Worm (Caenorhabditis elegans) whole organism, late embryonic: ENCODE data around the gene irld-42.
"Not testable (repeated sequence)": the region's sequence is repeated elsewhere in the genome, so short reads cannot be mapped to it uniquely, and the experiment has no call there.

Source experiments
- C38D4.7 ChIP-seq: fragments of 200-800 bp; sonication (Bioruptor generic); optimal IDR thresholded peaks from 2 replicates; lab custom pipeline; 2018; ENCODE audit warnings: mild to moderate bottlenecking, missing genetic modification characterization, moderate library complexity, missing compliant biosample characterization
- F13H6.1 ChIP-seq: sonication (generic microtip); optimal IDR thresholded peaks from 2 replicates; lab custom pipeline; 2016; ENCODE audit warnings: missing genetic modification characterization, missing compliant biosample characterization
- K02D7.2 ChIP-seq: sonication (generic microtip); optimal IDR thresholded peaks from 2 replicates; lab custom pipeline; 2017; ENCODE audit warnings: mild to moderate bottlenecking, missing genetic modification characterization, missing compliant biosample characterization
- K09A11.1 ChIP-seq: sonication (generic microtip); optimal IDR thresholded peaks from 2 replicates; lab custom pipeline; 2017; ENCODE audit warnings: antibody characterized with exemption, mild to moderate bottlenecking, missing genetic modification characterization, missing compliant biosample characterization; ENCODE audit not compliant: insufficient read depth
- T23F11.4 ChIP-seq: fragments of 200-800 bp; sonication (Bioruptor generic); optimal IDR thresholded peaks from 2 replicates; lab custom pipeline; 2018; ENCODE audit warnings: mild to moderate bottlenecking, missing genetic modification characterization, missing compliant biosample characterization
- Y22D7AL.16 ChIP-seq: sonication (generic microtip); optimal IDR thresholded peaks from 2 replicates; lab custom pipeline; 2016; ENCODE audit warnings: missing genetic modification characterization, missing compliant biosample characterization
- ceh-18 ChIP-seq: sonication (generic microtip); optimal IDR thresholded peaks from 2 replicates; lab custom pipeline; 2016; ENCODE audit warnings: missing genetic modification characterization, missing compliant biosample characterization
- ceh-2 ChIP-seq: sonication (generic microtip); optimal IDR thresholded peaks from 2 replicates; lab custom pipeline; 2016; ENCODE audit warnings: missing genotype, missing genetic modification characterization, missing compliant biosample characterization
- ceh-24 ChIP-seq: sonication (generic microtip); optimal IDR thresholded peaks from 2 replicates; lab custom pipeline; 2016; ENCODE audit warnings: mild to moderate bottlenecking, missing genetic modification characterization, missing compliant biosample characterization
- ceh-34 ChIP-seq: sonication (generic microtip); optimal IDR thresholded peaks from 2 replicates; lab custom pipeline; 2016; ENCODE audit warnings: mild to moderate bottlenecking, missing genetic modification characterization, missing compliant biosample characterization
- ceh-45 ChIP-seq: fragments of 200-800 bp; sonication (Bioruptor generic); IDR thresholded peaks from 2 replicates; pipeline ENCODE4 v1.3.6; 2022; ENCODE audit warnings: missing genetic modification reagents, missing genetic modification characterization, missing compliant biosample characterization
- dve-1 ChIP-seq: sonication (generic microtip); optimal IDR thresholded peaks from 2 replicates; lab custom pipeline; 2017; ENCODE audit warnings: antibody characterized with exemption, mild to moderate bottlenecking, missing genetic modification characterization, missing compliant biosample characterization
- ets-4 ChIP-seq: sonication (generic microtip); optimal IDR thresholded peaks from 2 replicates; lab custom pipeline; 2016; ENCODE audit warnings: missing genetic modification characterization, missing compliant biosample characterization
- eyg-1 ChIP-seq: sonication (generic microtip); optimal IDR thresholded peaks from 2 replicates; lab custom pipeline; 2016; ENCODE audit warnings: missing genotype, missing genetic modification characterization, missing compliant biosample characterization
- fax-1 ChIP-seq: sonication (generic microtip); optimal IDR thresholded peaks from 2 replicates; lab custom pipeline; 2016; ENCODE audit warnings: missing genotype, missing genetic modification characterization, missing compliant biosample characterization
- fkh-6 ChIP-seq: sonication (generic microtip); optimal IDR thresholded peaks from 2 replicates; lab custom pipeline; 2016; ENCODE audit warnings: missing genetic modification characterization, missing compliant biosample characterization
- hlh-13 ChIP-seq: fragments of 200-800 bp; sonication (Bioruptor generic); optimal IDR thresholded peaks from 2 replicates; lab custom pipeline; 2018; ENCODE audit warnings: mild to moderate bottlenecking, missing genetic modification characterization, missing compliant biosample characterization
- hlh-30 ChIP-seq: sonication (generic microtip); optimal IDR thresholded peaks from 2 replicates; lab custom pipeline; 2017; ENCODE audit warnings: antibody characterized with exemption, missing genetic modification characterization, missing compliant biosample characterization; ENCODE audit not compliant: insufficient read depth
- lim-6 ChIP-seq: sonication (generic microtip); optimal IDR thresholded peaks from 2 replicates; lab custom pipeline; 2016; ENCODE audit warnings: missing genetic modification characterization, missing compliant biosample characterization
- madf-2 ChIP-seq: sonication (generic microtip); optimal IDR thresholded peaks from 2 replicates; lab custom pipeline; 2017; ENCODE audit warnings: missing genetic modification characterization, missing compliant biosample characterization
- mec-3 ChIP-seq: sonication (generic microtip); optimal IDR thresholded peaks from 2 replicates; lab custom pipeline; 2016; ENCODE audit warnings: borderline replicate concordance, missing genetic modification characterization, missing compliant biosample characterization
- pag-3 ChIP-seq: sonication (generic microtip); optimal IDR thresholded peaks from 2 replicates; lab custom pipeline; 2016; ENCODE audit warnings: missing compliant biosample characterization, missing genetic modification characterization, borderline replicate concordance
- pat-9 ChIP-seq: fragments of 200-800 bp; sonication (Bioruptor generic); optimal IDR thresholded peaks from 2 replicates; lab custom pipeline; 2018; ENCODE audit warnings: mild to moderate bottlenecking, missing genetic modification characterization, moderate library complexity, missing compliant biosample characterization
- pha-2 ChIP-seq: sonication (generic microtip); optimal IDR thresholded peaks from 2 replicates; lab custom pipeline; 2017; ENCODE audit warnings: mild to moderate bottlenecking, missing genetic modification characterization, missing compliant biosample characterization
- pha-4 ChIP-seq: fragments of 150-350 bp; optimal IDR thresholded peaks from 2 replicates; lab custom pipeline; 2018; ENCODE audit warnings: missing biosample characterization, missing genetic modification reagents, missing genetic modification characterization
- sox-2 ChIP-seq: fragments of 200-800 bp; sonication (Bioruptor generic); IDR thresholded peaks from 2 replicates; pipeline ENCODE4 v1.3.6; 2022; ENCODE audit warnings: missing genetic modification reagents, missing genetic modification characterization, missing compliant biosample characterization
- sox-4 ChIP-seq: sonication (generic microtip); optimal IDR thresholded peaks from 2 replicates; lab custom pipeline; 2017; ENCODE audit warnings: mild to moderate bottlenecking, missing genetic modification characterization, inconsistent platforms, missing compliant biosample characterization
- syd-9 ChIP-seq: sonication (generic microtip); optimal IDR thresholded peaks from 2 replicates; lab custom pipeline; 2016; ENCODE audit warnings: mild to moderate bottlenecking, missing genetic modification characterization, moderate library complexity, missing compliant biosample characterization
- tbx-7 ChIP-seq: sonication (generic microtip); optimal IDR thresholded peaks from 2 replicates; lab custom pipeline; 2016; ENCODE audit warnings: missing genotype, missing genetic modification characterization, missing compliant biosample characterization
- ttx-3 ChIP-seq: sonication (generic microtip); optimal IDR thresholded peaks from 2 replicates; lab custom pipeline; 2016; ENCODE audit warnings: missing genetic modification reagents, missing genetic modification characterization, missing compliant biosample characterization
- unc-55 ChIP-seq: sonication (generic microtip); optimal IDR thresholded peaks from 2 replicates; lab custom pipeline; 2017; ENCODE audit warnings: missing biosample characterization, missing genetic modification reagents, missing genetic modification characterization

Gene irld-42

DNA sequence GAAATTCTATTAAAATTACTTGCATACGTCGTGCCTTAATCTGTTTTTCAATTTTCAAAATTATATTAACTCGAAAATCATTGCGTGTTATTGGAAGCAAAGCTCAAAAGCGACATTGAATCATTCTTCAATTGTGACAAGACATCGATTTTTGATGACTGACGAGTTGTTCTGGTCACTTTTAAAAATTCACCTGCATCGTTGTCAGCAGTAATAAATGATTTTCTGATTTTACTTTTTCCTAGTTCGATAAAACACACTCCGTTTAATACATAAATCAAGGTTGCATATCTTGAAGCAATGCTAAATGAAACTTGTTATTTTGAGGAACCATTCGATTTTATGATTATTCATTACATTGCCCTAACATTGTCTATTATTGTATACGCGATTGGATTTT, 14.0 kb downstream of the irld-42 start, which contains the start of gene srh-3:
Gene srh-3, plus strand, starts transcription at position 301 of the 400 bp plus-strand sequence.
- TF ChIP-seq unc-55 (no peak), sox-4 (tag; lab: Kevin White, UChicago) (no peak)
- TF ChIP-seq, all 69 proteins: peak for 0

DNA sequence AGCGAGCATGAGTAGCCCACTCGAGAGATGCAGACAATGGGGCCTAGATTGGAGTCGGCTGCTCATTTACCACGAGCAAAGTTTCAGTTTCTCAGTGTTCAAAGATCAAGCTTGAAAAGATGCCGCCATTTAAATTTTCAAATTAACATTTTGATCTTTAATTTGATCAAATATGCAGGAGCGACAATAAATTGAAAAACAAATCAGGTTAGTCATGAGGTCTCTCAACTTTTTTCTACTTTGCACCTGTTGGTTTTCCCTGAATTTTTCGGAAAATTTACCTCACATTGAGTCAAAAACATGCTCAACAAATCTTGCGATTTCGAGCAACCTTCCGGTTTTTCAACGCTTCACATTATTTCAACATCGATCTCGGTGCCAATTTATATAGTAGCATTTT, 17.0 kb downstream of the irld-42 start, which contains the start of gene srh-5:
Gene srh-5, plus strand, starts transcription at position 301 of the 400 bp plus-strand sequence.
- no peak for TF ChIP-seq hlh-13 (GFP tag; lab: Kevin White, UChicago)
- no peak for TF ChIP-seq pat-9 (tag; lab: Kevin White, UChicago)
- no peak for TF ChIP-seq lim-6 (tag; lab: Kevin White, UChicago)
- no peak for TF ChIP-seq K02D7.2 (tag; lab: Kevin White, UChicago)
- no peak for TF ChIP-seq pha-2 (tag; lab: Kevin White, UChicago)
- TF ChIP-seq F13H6.1 (tag; lab: Kevin White, UChicago) = no peak
- TF ChIP-seq eyg-1 (tag; lab: Kevin White, UChicago) = no peak
- no peak for TF ChIP-seq hlh-30 (tag; lab: Kevin White, UChicago)
- TF ChIP-seq fkh-6 = no peak
- TF ChIP-seq Y22D7AL.16 (tag; lab: Kevin White, UChicago) = no peak
- no peak for TF ChIP-seq ceh-34
- no peak for TF ChIP-seq C38D4.7 (GFP tag; lab: Kevin White, UChicago)
- TF ChIP-seq ceh-2 (tag; lab: Kevin White, UChicago) = no peak
- TF ChIP-seq dve-1 (tag; lab: Kevin White, UChicago) = no peak
- TF ChIP-seq ceh-24 (tag; lab: Kevin White, UChicago) = no peak
- TF ChIP-seq fax-1 (tag; lab: Kevin White, UChicago) = no peak
- no peak for TF ChIP-seq ets-4 (tag; lab: Kevin White, UChicago)
- no peak for TF ChIP-seq ttx-3 (tag; lab: Kevin White, UChicago)

ce11 chrV:1692494-1692893, 24.2 kb downstream of the irld-42 start, which contains the start of gene Y46H3C.5:
TSS of gene Y46H3C.5 (minus strand) at chrV:1692495.
- TF ChIP-seq pat-9 (tag; lab: Kevin White, UChicago); C38D4.7 (GFP tag; lab: Kevin White, UChicago); sox-2 (GFP tag; lab: Robert Waterston, UW): not testable (repeated sequence)

- not testable (repeated sequence) for TF ChIP-seq pag-3 (tag; lab: Kevin White, UChicago); lim-6 (tag; lab: Kevin White, UChicago); pha-4
Measured at ce11 chrV:1693876-1694275, 25.6 kb downstream of the irld-42 start, which contains the start of gene Y46H3C.7. TSS of gene Y46H3C.7 (minus strand) at chrV:1694022.

DNA sequence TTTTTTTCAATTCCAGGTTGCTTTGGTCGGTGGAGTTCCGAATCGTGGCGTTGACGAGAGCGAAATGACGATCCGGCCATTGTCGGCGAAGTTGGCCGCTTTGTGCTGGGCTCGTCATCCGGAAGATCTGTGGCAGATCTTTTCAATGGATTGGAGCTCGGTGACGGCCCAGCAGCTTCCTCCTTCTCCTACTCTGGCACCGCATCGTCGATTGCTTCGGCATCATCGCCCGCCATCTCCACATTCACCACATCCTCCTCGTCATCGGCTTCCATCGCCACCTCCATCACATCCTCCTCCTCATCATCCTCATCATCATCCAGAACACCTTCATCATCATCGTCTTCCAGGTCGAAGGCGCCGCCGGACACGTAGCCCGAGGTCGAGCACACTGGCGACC, 30.1 kb downstream of the irld-42 start:
- TF ChIP-seq syd-9 = no peak
- no peak for TF ChIP-seq lim-6 (tag; lab: Kevin White, UChicago)
- no peak for TF ChIP-seq ceh-34
- no peak for TF ChIP-seq tbx-7 (tag; lab: Kevin White, UChicago)
- TF ChIP-seq madf-2 (tag; lab: Kevin White, UChicago) = no peak
- TF ChIP-seq K09A11.1 = no peak
- no peak for TF ChIP-seq K02D7.2 (tag; lab: Kevin White, UChicago)
- no peak for TF ChIP-seq ceh-45 (GFP tag; lab: Robert Waterston, UW)
- TF ChIP-seq T23F11.4 (GFP tag; lab: Kevin White, UChicago) = no peak
- TF ChIP-seq ceh-18 (tag; lab: Kevin White, UChicago) = no peak
- TF ChIP-seq mec-3 (tag; lab: Kevin White, UChicago) = no peak
